Worm (Caenorhabditis elegans): ENCODE data around the gene xbx-3.

- TF ChIP-seq ztf-11 (tag; optimal IDR thresholded peaks at IDR 0.05) (no peak), ets-5 (GFP tag; IDR thresholded peaks at IDR 0.05) (no peak), mdl-1 (tag; optimal IDR thresholded peaks at IDR 0.05) (no peak), pqm-1 (tag; optimal IDR thresholded peaks at IDR 0.05) (no peak), isw-1 (GFP tag; IDR thresholded peaks at IDR 0.05) (no peak), ama-1 (optimal IDR thresholded peaks at IDR 0.05) (no peak), nhr-47 (tag; optimal IDR thresholded peaks at IDR 0.05) (no peak), aha-1 (tag; optimal IDR thresholded peaks at IDR 0.05) (no peak), mep-1 (tag; optimal IDR thresholded peaks at IDR 0.05) (no peak), ceh-82 (tag; optimal IDR thresholded peaks at IDR 0.05) (no peak), swsn-7 (tag; optimal IDR thresholded peaks at IDR 0.05) (no peak), jun-1 (tag; optimal IDR thresholded peaks at IDR 0.05) (no peak), ceh-8 (GFP tag; optimal IDR thresholded peaks at IDR 0.05) (no peak)
These were observed 21.8 kb downstream of the xbx-3 start, which contains the start of gene T16G12.4 for ce11 chrIII:10057518-10057917.
